Worm (Caenorhabditis elegans): Measurements from ENCODE around the gene F38A6.4.

Gene F38A6.4

DNA sequence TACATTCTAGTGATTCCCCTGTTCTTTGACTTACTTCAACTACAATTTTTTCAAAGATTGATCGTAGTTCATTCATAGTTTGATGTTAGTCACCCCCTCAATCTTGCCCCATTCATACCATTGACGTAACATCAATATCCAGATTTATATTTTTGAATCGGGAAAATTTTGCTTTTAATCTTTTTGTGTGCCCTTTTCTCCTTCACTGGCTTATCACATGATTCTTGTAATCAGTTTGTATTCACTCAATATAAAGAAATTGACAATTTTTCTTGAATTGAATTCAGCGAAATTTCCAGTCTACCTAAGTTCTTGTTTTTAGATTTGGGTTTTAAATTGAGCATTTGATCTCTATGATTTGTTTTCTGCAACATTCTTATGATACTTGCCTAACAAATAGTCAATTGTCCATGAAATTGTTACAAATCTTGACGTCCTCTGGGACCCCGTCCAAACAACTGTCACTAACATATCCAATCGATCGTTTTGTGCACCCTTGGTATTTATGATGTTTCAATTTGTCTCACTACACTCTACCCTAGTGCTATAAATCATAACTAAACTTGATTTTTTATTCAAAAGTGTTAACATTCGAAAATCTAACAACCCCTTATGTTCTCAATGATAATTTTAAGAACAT lies 4.7 kb upstream of the F38A6.4 start (continued):
- TF ChIP-seq ceh-82 (tag; optimal IDR thresholded peaks at IDR 0.05), result no peak
- TF ChIP-seq nhr-77 (tag; optimal IDR thresholded peaks at IDR 0.05), result no peak
- no peak for TF ChIP-seq F10B5.3 (tag; optimal IDR thresholded peaks at IDR 0.05)
- TF ChIP-seq aha-1 (tag), result peak; percentile 47
- TF ChIP-seq daf-8 (GFP tag; IDR thresholded peaks at IDR 0.05), result no peak
- no peak for TF ChIP-seq ztf-11 (tag; optimal IDR thresholded peaks at IDR 0.05)
- 0 out of 2 replicates have a peak, but pooled peaks have one; percentile 41 for TF ChIP-seq ceh-20 (GFP tag; IDR thresholded peaks at IDR 0.05)
- TF ChIP-seq zfp-2 (tag; optimal IDR thresholded peaks at IDR 0.05), result no peak
- no peak for TF ChIP-seq attf-4 (tag; optimal IDR thresholded peaks at IDR 0.05)
- TF ChIP-seq sdz-12 (GFP tag; optimal IDR thresholded peaks at IDR 0.05), result no peak
- TF ChIP-seq nhr-41 (GFP tag; IDR thresholded peaks at IDR 0.05), result no peak
- no peak for TF ChIP-seq mdt-29 (GFP tag; IDR thresholded peaks at IDR 0.05)
- TF ChIP-seq spr-3 (GFP tag; optimal IDR thresholded peaks at IDR 0.05), result no peak
- no peak for TF ChIP-seq daf-12 (tag; optimal IDR thresholded peaks at IDR 0.05)
- no peak for TF ChIP-seq daf-19 (GFP tag; conservative IDR thresholded peaks at IDR 0.05)

- TF ChIP-seq dmd-6 (GFP tag; IDR thresholded peaks at IDR 0.05) (peak; percentile 36; the same call in 1 of the 2 replicates), nhr-28 (tag; optimal IDR thresholded peaks at IDR 0.05) (peak; percentile 48), hlh-30 (tag; optimal IDR thresholded peaks at IDR 0.05; ENCODE audit: insufficient read depth) (peak; percentile 53), mxl-3 (GFP tag; optimal IDR thresholded peaks at IDR 0.05) (peak; percentile 2), rbr-2 (tag; optimal IDR thresholded peaks at IDR 0.05) (no peak), pqm-1 (tag; optimal IDR thresholded peaks at IDR 0.05) (peak; percentile 13), hlh-11 (tag; optimal IDR thresholded peaks at IDR 0.05) (peak; percentile 56), dve-1 (tag; optimal IDR thresholded peaks at IDR 0.05; ENCODE audit: insufficient read depth) (peak; percentile 22), R02D3.7 (tag; optimal IDR thresholded peaks at IDR 0.05) (no peak), ama-1 (optimal IDR thresholded peaks at IDR 0.05) (peak; percentile 14), nhr-77 (tag; optimal IDR thresholded peaks at IDR 0.05) (no peak), daf-16 (GFP tag; optimal IDR thresholded peaks at IDR 0.05) (no peak), daf-16 (tag; optimal IDR thresholded peaks at IDR 0.05) (peak; percentile 71), ceh-28 (tag; optimal IDR thresholded peaks at IDR 0.05) (peak; percentile 10)
These were observed 3.7 kb upstream of the F38A6.4 start for ce11 chrV:20778886-20779285.

DNA sequence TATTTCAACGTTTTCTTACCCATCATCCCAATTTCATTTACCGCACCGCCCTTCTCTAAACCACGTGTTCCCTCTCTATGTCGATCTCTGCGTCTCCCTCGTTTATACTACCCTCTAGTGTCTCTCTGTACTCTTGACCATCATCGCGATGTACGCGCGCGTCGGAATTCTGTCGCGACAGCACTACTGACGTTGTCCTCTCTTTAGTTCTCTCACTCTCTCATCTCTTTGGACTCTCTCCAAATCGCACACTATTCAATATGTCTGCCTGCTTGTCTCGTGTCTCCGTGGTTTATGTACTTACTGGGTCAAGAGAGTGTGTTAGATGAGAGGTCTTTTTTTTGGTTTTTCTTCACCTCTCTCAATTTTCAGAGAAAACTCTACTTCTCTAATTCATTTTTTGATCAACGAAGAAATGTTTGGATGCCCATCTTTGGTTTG lies 3.1 kb upstream of the F38A6.4 start:
- TF ChIP-seq aha-1 (tag) (peak; percentile 100), ceh-32 (tag; optimal IDR thresholded peaks at IDR 0.05; ENCODE audit: poor library complexity) (peak; percentile 69), nhr-6 (tag; optimal IDR thresholded peaks at IDR 0.05) (peak; percentile 79), madf-5 (GFP tag; IDR thresholded peaks at IDR 0.05) (no peak), ZK546.5 (tag; optimal IDR thresholded peaks at IDR 0.05) (peak in 1 of 2 experiments; percentile 36), T26A8.4 (GFP tag; IDR thresholded peaks at IDR 0.05) (peak; percentile 84), lir-3 (tag; optimal IDR thresholded peaks at IDR 0.05) (no peak), unc-39 (tag; optimal IDR thresholded peaks at IDR 0.05) (no peak), snpc-1.2 (GFP tag; IDR thresholded peaks at IDR 0.05) (0 out of 2 replicates have a peak, but pooled peaks have one; percentile 49), nhr-102 (tag; optimal IDR thresholded peaks at IDR 0.05) (peak; percentile 84), jun-1 (tag; optimal IDR thresholded peaks at IDR 0.05) (peak; percentile 90), zip-11 (GFP tag; IDR thresholded peaks at IDR 0.05) (no peak), nhr-42 (GFP tag; IDR thresholded peaks at IDR 0.05) (peak; percentile 76; the same call in 1 of the 2 replicates), madf-9 (GFP tag; conservative IDR thresholded peaks at IDR 0.05) (peak; percentile 69; the same call in 1 of the 2 replicates), nhr-77 (tag; optimal IDR thresholded peaks at IDR 0.05) (peak; percentile 87), zag-1 (tag; optimal IDR thresholded peaks at IDR 0.05) (peak; percentile 20), fos-1 (tag; optimal IDR thresholded peaks at IDR 0.05) (no peak), lin-39 (tag; optimal IDR thresholded peaks at IDR 0.05) (no peak), hif-1 (tag; optimal IDR thresholded peaks at IDR 0.05) (peak; percentile 83 to 97), F10B5.3 (tag; optimal IDR thresholded peaks at IDR 0.05) (peak; percentile 75), pqm-1 (tag; optimal IDR thresholded peaks at IDR 0.05) (peak; percentile 33), ztf-11 (tag; optimal IDR thresholded peaks at IDR 0.05) (no peak), lin-1 (GFP tag; IDR thresholded peaks at IDR 0.05) (peak; percentile 78), nhr-28 (tag; optimal IDR thresholded peaks at IDR 0.05) (peak; percentile 93), nhr-10 (tag; optimal IDR thresholded peaks at IDR 0.05) (peak; percentile 77), mxl-2 (GFP tag; conservative IDR thresholded peaks at IDR 0.05) (no peak), Y75B8A.6 (GFP tag; IDR thresholded peaks at IDR 0.05) (no peak)
